Worm (Caenorhabditis elegans) whole organism, young adult: ENCODE data around the gene T23G5.3.

ENCODE experiments used
- B0019.2 ChIP-seq: fragments of 200-800 bp; sonication (Bioruptor generic); conservative IDR thresholded peaks from 2 replicates; pipeline ENCODE4 v1.3.6; 2022; ENCODE audit warnings: missing genetic modification reagents, missing genetic modification characterization, missing compliant biosample characterization
- B0261.1 ChIP-seq: sonication (generic microtip); optimal IDR thresholded peaks from 2 replicates; lab custom pipeline; 2016; ENCODE audit warnings: mild to moderate bottlenecking, missing genetic modification characterization, moderate library complexity, missing compliant biosample characterization
- B0336.3 ChIP-seq: fragments of 200-800 bp; sonication (Bioruptor generic); IDR thresholded peaks from 2 replicates; pipeline ENCODE4 v1.3.6; 2022; ENCODE audit warnings: missing genetic modification characterization, missing compliant biosample characterization
- D2030.7 ChIP-seq: fragments of 200-800 bp; sonication (Bioruptor generic); IDR thresholded peaks from 2 replicates; pipeline ENCODE4 v1.3.6; 2022; ENCODE audit warnings: missing genetic modification reagents, missing genetic modification characterization, missing compliant biosample characterization
- F22D6.2 ChIP-seq: sonication (generic microtip); optimal IDR thresholded peaks from 2 replicates; lab custom pipeline; 2016; ENCODE audit warnings: mild to moderate bottlenecking, missing genetic modification characterization, missing compliant biosample characterization
- F37B4.10 ChIP-seq: fragments of 200-800 bp; sonication (Bioruptor generic); IDR thresholded peaks from 2 replicates; pipeline ENCODE4 v1.3.6; 2022; ENCODE audit warnings: missing genetic modification characterization, missing compliant biosample characterization
- F39B2.1 ChIP-seq: fragments of 200-800 bp; sonication (Bioruptor generic); IDR thresholded peaks from 2 replicates; pipeline ENCODE4 v1.3.6; 2022; ENCODE audit warnings: missing genetic modification reagents, missing genetic modification characterization, missing compliant biosample characterization
- F52B5.7 ChIP-seq: sonication (generic microtip); optimal IDR thresholded peaks from 2 replicates; lab custom pipeline; 2016; ENCODE audit warnings: mild to moderate bottlenecking, missing genetic modification characterization, missing compliant biosample characterization
- K12H6.12 ChIP-seq: fragments of 200-800 bp; sonication (Bioruptor generic); optimal IDR thresholded peaks from 2 replicates; lab custom pipeline; 2018; ENCODE audit warnings: mild to moderate bottlenecking, missing genetic modification characterization, missing compliant biosample characterization
- T07F8.4 ChIP-seq: sonication (generic microtip); optimal IDR thresholded peaks from 2 replicates; lab custom pipeline; 2016; ENCODE audit warnings: mild to moderate bottlenecking, missing genetic modification characterization, moderate library complexity, missing compliant biosample characterization
- Y53F4B.3 ChIP-seq: fragments of 200-800 bp; sonication (Bioruptor generic); IDR thresholded peaks from 2 replicates; pipeline ENCODE4 v1.3.6; 2022; ENCODE audit warnings: missing genetic modification reagents, missing genetic modification characterization, missing compliant biosample characterization
- Y53G8AR.9 ChIP-seq: fragments of 200-800 bp; sonication (Bioruptor generic); conservative IDR thresholded peaks from 2 replicates; pipeline ENCODE4 v1.3.6; 2022; ENCODE audit warnings: missing genetic modification reagents, missing genetic modification characterization, missing compliant biosample characterization
- Y79H2A.3 ChIP-seq: fragments of 200-800 bp; sonication (Bioruptor generic); conservative IDR thresholded peaks from 2 replicates; pipeline ENCODE4 v1.3.6; 2022; ENCODE audit warnings: missing genetic modification reagents, missing genetic modification characterization, missing compliant biosample characterization
- Y95B8A.8 ChIP-seq: fragments of 200-800 bp; sonication (Bioruptor generic); IDR thresholded peaks from 2 replicates; pipeline ENCODE4 v1.3.6; 2022; ENCODE audit warnings: missing genetic modification reagents, missing genetic modification characterization, missing compliant biosample characterization
- ama-1 ChIP-seq, 3 experiments: fragments of 150-350 bp in 1 of 3; sonication (generic microtip) in 2 of 3; optimal IDR thresholded peaks; 2 replicates each; lab custom pipeline; 2014 to 2018; ENCODE audit warnings: missing biosample characterization in 2 of 3, missing genetic modification characterization in 2 of 3, missing genetic modification reagents in 2 of 3
- atf-7 ChIP-seq: sonication (generic microtip); optimal IDR thresholded peaks from 2 replicates; lab custom pipeline; 2017; ENCODE audit warnings: mild to moderate bottlenecking, missing genetic modification characterization, missing compliant biosample characterization
- attf-3 ChIP-seq: fragments of 200-800 bp; sonication (Bioruptor generic); conservative IDR thresholded peaks from 2 replicates; pipeline ENCODE4 v1.3.6; 2022; ENCODE audit warnings: missing genetic modification reagents, missing genetic modification characterization, missing compliant biosample characterization
- bed-1 ChIP-seq: fragments of 200-800 bp; sonication (Bioruptor generic); IDR thresholded peaks from 2 replicates; pipeline ENCODE4 v1.3.6; 2022; ENCODE audit warnings: missing genetic modification reagents, missing genetic modification characterization, missing compliant biosample characterization
- cebp-1 ChIP-seq, 2 experiments: fragments of 200-800 bp in 1 of 2; sonication (Bioruptor generic) in 1 of 2; sonication (generic microtip) in 1 of 2; IDR thresholded peaks in 1 of 2; optimal IDR thresholded peaks in 1 of 2; 2 replicates each; pipeline versions ENCODE4 v1.3.6 to Lab custom; 2017 to 2022; ENCODE audit warnings: missing compliant biosample characterization in 2 of 2, missing genetic modification characterization in 2 of 2, mild to moderate bottlenecking in 1 of 2, missing genetic modification reagents in 1 of 2, moderate library complexity in 1 of 2
- cebp-2 ChIP-seq: fragments of 200-800 bp; sonication (Bioruptor generic); IDR thresholded peaks from 2 replicates; pipeline ENCODE4 v1.3.6; 2022; ENCODE audit warnings: missing genetic modification characterization, missing compliant biosample characterization
- ceh-27 ChIP-seq: fragments of 200-800 bp; sonication (Bioruptor generic); optimal IDR thresholded peaks from 2 replicates; lab custom pipeline; 2018; ENCODE audit warnings: mild to moderate bottlenecking, missing genetic modification characterization, moderate library complexity, missing compliant biosample characterization
- ceh-40 ChIP-seq: fragments of 200-800 bp; sonication (Bioruptor generic); IDR thresholded peaks from 2 replicates; pipeline ENCODE4 v1.3.6; 2022; ENCODE audit warnings: missing genetic modification characterization, missing compliant biosample characterization
- ceh-91 ChIP-seq: fragments of 200-800 bp; sonication (Bioruptor generic); IDR thresholded peaks from 2 replicates; pipeline ENCODE4 v1.3.6; 2022; ENCODE audit warnings: missing genetic modification reagents, missing genetic modification characterization, missing compliant biosample characterization
- chd-7 ChIP-seq: sonication (generic microtip); optimal IDR thresholded peaks from 2 replicates; lab custom pipeline; 2016; ENCODE audit warnings: mild to moderate bottlenecking, missing genetic modification characterization, moderate library complexity, missing compliant biosample characterization
- dpff-1 ChIP-seq: sonication (generic microtip); optimal IDR thresholded peaks from 2 replicates; lab custom pipeline; 2017; ENCODE audit warnings: mild to moderate bottlenecking, missing genetic modification characterization, missing compliant biosample characterization
- dpl-1 ChIP-seq: fragments of 150-350 bp; optimal IDR thresholded peaks from 2 replicates; lab custom pipeline; 2014; ENCODE audit warnings: missing biosample characterization, missing genetic modification reagents, missing genetic modification characterization
- efl-1 ChIP-seq: fragments of 150-350 bp; optimal IDR thresholded peaks from 2 replicates; lab custom pipeline; 2014; ENCODE audit warnings: missing biosample characterization, missing genetic modification reagents, missing genetic modification characterization
- egl-44 ChIP-seq: fragments of 200-800 bp; sonication (Bioruptor generic); IDR thresholded peaks from 2 replicates; pipeline ENCODE4 v1.3.6; 2022; ENCODE audit warnings: missing genetic modification reagents, missing genetic modification characterization, missing compliant biosample characterization
- egrh-3 ChIP-seq: fragments of 200-800 bp; sonication (Bioruptor generic); IDR thresholded peaks from 2 replicates; pipeline ENCODE4 v1.3.6; 2022; ENCODE audit warnings: missing genetic modification reagents, missing genetic modification characterization, missing compliant biosample characterization
- ets-4 ChIP-seq: fragments of 200-800 bp; sonication (Bioruptor generic); optimal IDR thresholded peaks from 2 replicates; lab custom pipeline; 2018; ENCODE audit warnings: mild to moderate bottlenecking, missing genetic modification characterization, missing compliant biosample characterization
- him-1 ChIP-seq: sonication (generic microtip); optimal IDR thresholded peaks from 2 replicates; lab custom pipeline; 2016; ENCODE audit warnings: missing genotype, missing genetic modification reagents, missing genetic modification characterization, missing compliant biosample characterization
- hmg-20 ChIP-seq: fragments of 200-800 bp; sonication (Bioruptor generic); IDR thresholded peaks from 2 replicates; pipeline ENCODE4 v1.3.6; 2022; ENCODE audit warnings: missing genetic modification reagents, missing genetic modification characterization, missing compliant biosample characterization
- lir-1 ChIP-seq: fragments of 200-800 bp; sonication (Bioruptor generic); conservative IDR thresholded peaks from 2 replicates; pipeline ENCODE4 v1.3.6; 2022; ENCODE audit warnings: missing genetic modification reagents, missing genetic modification characterization, missing compliant biosample characterization
- lsl-1 ChIP-seq: fragments of 200-800 bp; sonication (Bioruptor generic); optimal IDR thresholded peaks from 2 replicates; lab custom pipeline; 2018; ENCODE audit warnings: mild to moderate bottlenecking, missing genetic modification characterization, moderate library complexity, missing compliant biosample characterization
- madf-3 ChIP-seq: fragments of 200-800 bp; sonication (Bioruptor generic); IDR thresholded peaks from 2 replicates; pipeline ENCODE4 v1.3.6; 2022; ENCODE audit warnings: missing genetic modification reagents, missing genetic modification characterization, missing compliant biosample characterization
- mes-4 ChIP-seq: sonication (generic microtip); optimal IDR thresholded peaks from 2 replicates; lab custom pipeline; 2016; ENCODE audit warnings: missing genotype, missing genetic modification characterization, missing compliant biosample characterization
- nhr-120 ChIP-seq: fragments of 200-800 bp; sonication (Bioruptor generic); IDR thresholded peaks from 2 replicates; pipeline ENCODE4 v1.3.6; 2022; ENCODE audit warnings: missing genetic modification characterization, missing compliant biosample characterization
- nhr-179 ChIP-seq: sonication (generic microtip); optimal IDR thresholded peaks from 2 replicates; lab custom pipeline; 2016; ENCODE audit warnings: mild to moderate bottlenecking, missing genetic modification characterization, missing compliant biosample characterization
- nhr-27 ChIP-seq: fragments of 200-800 bp; sonication (Bioruptor generic); optimal IDR thresholded peaks from 2 replicates; lab custom pipeline; 2018; ENCODE audit warnings: mild to moderate bottlenecking, missing genetic modification characterization, moderate library complexity, missing compliant biosample characterization
- nhr-90 ChIP-seq: sonication (generic microtip); optimal IDR thresholded peaks from 2 replicates; lab custom pipeline; 2016; ENCODE audit warnings: missing genotype, mild to moderate bottlenecking, missing genetic modification characterization, missing compliant biosample characterization
- rpc-1 ChIP-seq, 2 experiments: fragments of 150-350 bp in 1 of 2; sonication (generic microtip) in 1 of 2; optimal IDR thresholded peaks; 2 replicates each; lab custom pipeline; 2014 to 2018; ENCODE audit warnings: missing biosample characterization in 1 of 2, missing genetic modification characterization in 1 of 2, missing genetic modification reagents in 1 of 2, missing genotype in 1 of 2
- sea-2 ChIP-seq: fragments of 200-800 bp; sonication (Bioruptor generic); IDR thresholded peaks from 2 replicates; pipeline ENCODE4 v1.3.6; 2022; ENCODE audit warnings: missing genetic modification characterization, missing compliant biosample characterization
- snpc-1.1 ChIP-seq: sonication (generic microtip); optimal IDR thresholded peaks from 2 replicates; lab custom pipeline; 2017; ENCODE audit warnings: missing genetic modification characterization, mild to moderate bottlenecking, missing compliant biosample characterization, antibody characterized with exemption, moderate library complexity, missing genotype, missing genetic modification reagents; ENCODE audit not compliant: insufficient read depth
- snpc-4 ChIP-seq, 5 experiments: fragments of 150-350 bp in 1 of 5; sonication (generic microtip) in 4 of 5; optimal IDR thresholded peaks; 2 replicates each; lab custom pipeline; 2014 to 2018; ENCODE audit warnings: missing genetic modification characterization in 5 of 5, missing biosample characterization in 3 of 5, antibody characterized with exemption in 2 of 5, mild to moderate bottlenecking in 2 of 5, missing compliant biosample characterization in 2 of 5, missing genotype in 2 of 5, moderate library complexity in 2 of 5, missing genetic modification reagents in 1 of 5
- sptf-2 ChIP-seq: fragments of 200-800 bp; sonication (Bioruptor generic); optimal IDR thresholded peaks from 2 replicates; lab custom pipeline; 2018; ENCODE audit warnings: mild to moderate bottlenecking, missing genetic modification characterization, missing compliant biosample characterization
- xnd-1 ChIP-seq: sonication (generic microtip); optimal IDR thresholded peaks from 2 replicates; lab custom pipeline; 2016; ENCODE audit warnings: missing genotype, missing genetic modification reagents, missing genetic modification characterization, missing compliant biosample characterization
- ztf-26 ChIP-seq: sonication (generic microtip); optimal IDR thresholded peaks from 2 replicates; lab custom pipeline; 2017; ENCODE audit warnings: missing genetic modification characterization, missing compliant biosample characterization
- ztf-6 ChIP-seq: fragments of 200-800 bp; sonication (Bioruptor generic); IDR thresholded peaks from 2 replicates; pipeline ENCODE4 v1.3.6; 2022; ENCODE audit warnings: missing genetic modification reagents, missing genetic modification characterization, missing compliant biosample characterization

The T23G5.3 gene

ce11 chrIII:9228190-9228589, 2.9 kb downstream of the T23G5.3 start (continued):
- no peak for TF ChIP-seq snpc-1.1 (tag; lab: Kevin White, UChicago)
- TF ChIP-seq lsl-1, result no peak
- no peak for TF ChIP-seq rpc-1 (optimal IDR thresholded peaks at IDR 0.05; lab: Kevin White, UChicago)
- no peak for TF ChIP-seq rpc-1 (tag; optimal IDR thresholded peaks at IDR 0.05; lab: Kevin White, UChicago)
- TF ChIP-seq F39B2.1 (GFP tag; lab: Robert Waterston, UW), result no peak
- no peak for TF ChIP-seq him-1
- no peak for TF ChIP-seq snpc-4 (GFP tag; optimal IDR thresholded peaks at IDR 0.05; lab: Kevin White, UChicago)
- no peak for TF ChIP-seq snpc-4 (tag; optimal IDR thresholded peaks at IDR 0.05; lab: Kevin White, UChicago)
- no peak for TF ChIP-seq ceh-91 (GFP tag; lab: Robert Waterston, UW)
- TF ChIP-seq cebp-1 (GFP tag; IDR thresholded peaks at IDR 0.05; lab: Robert Waterston, UW), result no peak
- no peak for TF ChIP-seq cebp-1 (tag; optimal IDR thresholded peaks at IDR 0.05; lab: Kevin White, UChicago)
- no peak for TF ChIP-seq Y53F4B.3
- no peak for TF ChIP-seq sptf-2 (GFP tag; lab: Kevin White, UChicago)
- TF ChIP-seq efl-1 (GFP tag; lab: Kevin White, UChicago), result peak; percentile 84
- no peak for TF ChIP-seq cebp-2 (GFP tag; lab: Robert Waterston, UW)
- TF ChIP-seq F52B5.7 (tag; lab: Kevin White, UChicago), result no peak
- TF ChIP-seq bed-1 (GFP tag; lab: Robert Waterston, UW), result no peak
- TF ChIP-seq chd-7, result no peak
- TF ChIP-seq attf-3 (GFP tag; lab: Robert Waterston, UW), result no peak
- no peak for TF ChIP-seq B0261.1 (tag; lab: Kevin White, UChicago)
- no peak for TF ChIP-seq ztf-6 (GFP tag; lab: Robert Waterston, UW)
- no peak for TF ChIP-seq xnd-1 (tag; lab: Kevin White, UChicago)
- 0 out of 2 replicates have a peak, but pooled peaks have one; percentile 30 for TF ChIP-seq D2030.7 (GFP tag; lab: Robert Waterston, UW)
- no peak for TF ChIP-seq ceh-40
- TF ChIP-seq hmg-20 (GFP tag; lab: Robert Waterston, UW), result no peak
- peak; percentile 35; the same call in 1 of the 2 replicates for TF ChIP-seq B0336.3 (GFP tag; lab: Robert Waterston, UW)
- TF ChIP-seq B0019.2 (GFP tag; lab: Robert Waterston, UW), result no peak
- TF ChIP-seq Y53G8AR.9, result no peak
- no peak for TF ChIP-seq egl-44 (GFP tag; lab: Robert Waterston, UW)
- TF ChIP-seq T07F8.4 (tag; lab: Kevin White, UChicago), result no peak
- no peak for TF ChIP-seq egrh-3 (GFP tag; lab: Robert Waterston, UW)
- TF ChIP-seq lir-1, result no peak
- no peak for TF ChIP-seq dpff-1 (tag; lab: Kevin White, UChicago)
- TF ChIP-seq F37B4.10 (GFP tag; lab: Robert Waterston, UW), result no peak
- TF ChIP-seq sea-2 (GFP tag; lab: Robert Waterston, UW), result no peak
- no peak for TF ChIP-seq Y95B8A.8
- no peak for TF ChIP-seq ztf-26
- no peak for TF ChIP-seq ama-1 (optimal IDR thresholded peaks at IDR 0.05; lab: Kevin White, UChicago)
- TF ChIP-seq ama-1 (GFP tag; optimal IDR thresholded peaks at IDR 0.05; lab: Kevin White, UChicago), result no peak
- no peak for TF ChIP-seq F22D6.2 (tag; lab: Kevin White, UChicago)
- no peak for TF ChIP-seq ceh-27
- no peak for TF ChIP-seq nhr-179 (tag; lab: Kevin White, UChicago)
- no peak for TF ChIP-seq mes-4
- no peak for TF ChIP-seq nhr-27 (tag; lab: Kevin White, UChicago)
- no peak for TF ChIP-seq ets-4 (GFP tag; lab: Kevin White, UChicago)
- no peak for TF ChIP-seq K12H6.12 (tag; lab: Kevin White, UChicago)
- TF ChIP-seq dpl-1, result peak; percentile 57
- TF ChIP-seq madf-3 (GFP tag; lab: Robert Waterston, UW), result no peak
- TF ChIP-seq atf-7 (tag; lab: Kevin White, UChicago), result no peak
- TF ChIP-seq nhr-120, result no peak
- no peak for TF ChIP-seq nhr-90
- TF ChIP-seq Y79H2A.3 (GFP tag; lab: Robert Waterston, UW), result no peak
